Worm (Caenorhabditis elegans) whole organism, L1 larva: ENCODE data around the gene C42D4.13.

Experiments
- C04F5.9 ChIP-seq: sonication (generic microtip); optimal IDR thresholded peaks from 2 replicates; lab custom pipeline; 2016; ENCODE audit warnings: missing genetic modification characterization, missing compliant biosample characterization
- C34B4.2 ChIP-seq: sonication (generic microtip); optimal IDR thresholded peaks from 2 replicates; lab custom pipeline; 2017; ENCODE audit warnings: mild to moderate bottlenecking, missing genetic modification characterization, missing compliant biosample characterization
- Y116A8C.19 ChIP-seq: sonication (generic microtip); optimal IDR thresholded peaks from 2 replicates; lab custom pipeline; 2016; ENCODE audit warnings: missing compliant biosample characterization, missing genetic modification characterization, borderline replicate concordance
- aha-1 ChIP-seq: fragments of 150-350 bp; optimal IDR thresholded peaks from 2 replicates; lab custom pipeline; 2014; ENCODE audit warnings: missing biosample characterization, missing genetic modification characterization
- ceh-82 ChIP-seq, 3 experiments: fragments of 150-350 bp in 1 of 3; sonication (generic microtip) in 2 of 3; optimal IDR thresholded peaks; 2 replicates each; lab custom pipeline; 2014 to 2017; ENCODE audit warnings: missing biosample characterization in 3 of 3, missing genetic modification characterization in 3 of 3
- ceh-90 ChIP-seq: sonication (generic microtip); optimal IDR thresholded peaks from 2 replicates; lab custom pipeline; 2016; ENCODE audit warnings: missing genetic modification characterization, missing compliant biosample characterization
- dpl-1 ChIP-seq, 3 experiments: fragments of 150-350 bp in 2 of 3; sonication (generic microtip) in 1 of 3; optimal IDR thresholded peaks; 2 replicates each; lab custom pipeline; 2014 to 2017; ENCODE audit warnings: missing biosample characterization in 3 of 3, missing genetic modification characterization in 3 of 3, missing genetic modification reagents in 3 of 3
- dsc-1 ChIP-seq: sonication (generic microtip); optimal IDR thresholded peaks from 2 replicates; lab custom pipeline; 2016; ENCODE audit warnings: mild to moderate bottlenecking, missing genetic modification characterization, missing compliant biosample characterization
- efl-1 ChIP-seq, 4 experiments: fragments of 150-350 bp; optimal IDR thresholded peaks in 3 of 4; peaks in 1 of 4; 1 replicate in 1 of 4; 2 replicates in 3 of 4; lab custom pipeline; 2014; ENCODE audit warnings: missing biosample characterization in 2 of 4, missing genetic modification characterization in 2 of 4, missing genetic modification reagents in 2 of 4
- efl-3 ChIP-seq: fragments of 200-800 bp; sonication (Bioruptor generic); optimal IDR thresholded peaks from 2 replicates; lab custom pipeline; 2018; ENCODE audit warnings: mild to moderate bottlenecking, missing genetic modification characterization, missing compliant biosample characterization
- egl-13 ChIP-seq: sonication (generic microtip); optimal IDR thresholded peaks from 2 replicates; lab custom pipeline; 2016; ENCODE audit warnings: missing genotype, missing genetic modification reagents, missing genetic modification characterization, missing compliant biosample characterization
- egl-27 ChIP-seq, 2 experiments: fragments of 150-350 bp in 1 of 2; sonication (generic microtip); optimal IDR thresholded peaks; 3 replicates each; lab custom pipeline; 2017 to 2018; ENCODE audit warnings: missing biosample characterization in 2 of 2, missing genetic modification characterization in 2 of 2, missing genetic modification reagents in 2 of 2
- fkh-4 ChIP-seq: sonication (generic microtip); optimal IDR thresholded peaks from 2 replicates; lab custom pipeline; 2016; ENCODE audit warnings: missing compliant biosample characterization, missing genetic modification characterization, borderline replicate concordance
- fos-1 ChIP-seq: fragments of 150-350 bp; optimal IDR thresholded peaks from 2 replicates; lab custom pipeline; 2014; ENCODE audit warnings: missing biosample characterization, missing genetic modification characterization
- hlh-4 ChIP-seq: sonication (generic microtip); optimal IDR thresholded peaks from 2 replicates; lab custom pipeline; 2016; ENCODE audit warnings: mild to moderate bottlenecking, missing genetic modification characterization, missing compliant biosample characterization
- irx-1 ChIP-seq: sonication (generic microtip); optimal IDR thresholded peaks from 2 replicates; lab custom pipeline; 2016; ENCODE audit warnings: missing genetic modification characterization, missing compliant biosample characterization
- isw-1 ChIP-seq: fragments of 200-800 bp; sonication (Bioruptor generic); IDR thresholded peaks from 2 replicates; pipeline ENCODE4 v1.3.6; 2022; ENCODE audit warnings: missing genetic modification characterization, missing compliant biosample characterization
- lin-35 ChIP-seq, 2 experiments: fragments of 150-350 bp; optimal IDR thresholded peaks; 2 replicates each; lab custom pipeline; 2014; ENCODE audit warnings: missing biosample characterization in 2 of 2, missing genetic modification characterization in 2 of 2, missing genetic modification reagents in 2 of 2
- lin-39 ChIP-seq: fragments of 150-350 bp; optimal IDR thresholded peaks from 2 replicates; lab custom pipeline; 2014; ENCODE audit warnings: missing biosample characterization, missing genetic modification reagents, missing genetic modification characterization
- lir-3 ChIP-seq: sonication (generic microtip); optimal IDR thresholded peaks from 2 replicates; lab custom pipeline; 2016; ENCODE audit warnings: mild to moderate bottlenecking, missing genetic modification characterization, moderate library complexity, missing compliant biosample characterization; ENCODE audit not compliant: poor library complexity
- mdl-1 ChIP-seq, 2 experiments: fragments of 150-350 bp; optimal IDR thresholded peaks; 2 replicates each; lab custom pipeline; 2014 to 2017; ENCODE audit warnings: missing biosample characterization in 2 of 2, missing genetic modification characterization in 2 of 2, inconsistent platforms in 1 of 2
- nhr-11 ChIP-seq: fragments of 150-350 bp; optimal IDR thresholded peaks from 2 replicates; lab custom pipeline; 2014; ENCODE audit warnings: missing biosample characterization, missing genetic modification characterization
- nhr-12 ChIP-seq: sonication (generic microtip); optimal IDR thresholded peaks from 2 replicates; lab custom pipeline; 2017; ENCODE audit warnings: missing biosample characterization, missing genetic modification characterization
- nhr-19 ChIP-seq: fragments of 200-800 bp; sonication (Bioruptor generic); conservative IDR thresholded peaks from 2 replicates; pipeline ENCODE4 v1.3.6; 2022; ENCODE audit warnings: missing genetic modification characterization, missing compliant biosample characterization
- nhr-28 ChIP-seq: fragments of 150-350 bp; optimal IDR thresholded peaks from 2 replicates; lab custom pipeline; 2014; ENCODE audit warnings: missing biosample characterization, missing genetic modification characterization
- nhr-47 ChIP-seq: sonication (generic microtip); optimal IDR thresholded peaks from 2 replicates; lab custom pipeline; 2016; ENCODE audit warnings: mild to moderate bottlenecking, missing genetic modification characterization, moderate library complexity, missing compliant biosample characterization
- nhr-77 ChIP-seq: fragments of 150-350 bp; optimal IDR thresholded peaks from 2 replicates; lab custom pipeline; 2014; ENCODE audit warnings: missing biosample characterization, missing genetic modification characterization
- nhr-85 ChIP-seq: sonication (generic microtip); peaks from one replicate; lab custom pipeline; 2016; ENCODE audit warnings: missing genetic modification characterization, inconsistent platforms, missing compliant biosample characterization
- nhr-90 ChIP-seq: sonication (generic microtip); optimal IDR thresholded peaks from 2 replicates; lab custom pipeline; 2016; ENCODE audit warnings: mild to moderate bottlenecking, missing genetic modification characterization, missing compliant biosample characterization; ENCODE audit not compliant: poor library complexity
- pax-3 ChIP-seq: fragments of 200-800 bp; sonication (Bioruptor generic); optimal IDR thresholded peaks from 2 replicates; lab custom pipeline; 2018; ENCODE audit warnings: mild to moderate bottlenecking, missing genetic modification characterization, moderate library complexity, missing compliant biosample characterization
- rnt-1 ChIP-seq: sonication (generic microtip); optimal IDR thresholded peaks from 2 replicates; lab custom pipeline; 2016; ENCODE audit warnings: mild to moderate bottlenecking, missing genetic modification characterization, moderate library complexity, missing compliant biosample characterization
- snpc-4 ChIP-seq: fragments of 150-350 bp; optimal IDR thresholded peaks from 2 replicates; lab custom pipeline; 2014; ENCODE audit warnings: missing biosample characterization, missing genetic modification characterization
- sptf-1 ChIP-seq: fragments of 150-350 bp; optimal IDR thresholded peaks from 2 replicates; lab custom pipeline; 2014; ENCODE audit warnings: missing biosample characterization, missing genetic modification characterization
- sup-37 ChIP-seq: fragments of 200-800 bp; sonication (Bioruptor generic); optimal IDR thresholded peaks from 2 replicates; lab custom pipeline; 2018; ENCODE audit warnings: mild to moderate bottlenecking, missing genetic modification characterization, missing compliant biosample characterization
- unc-30 ChIP-seq: sonication (generic microtip); optimal IDR thresholded peaks from 2 replicates; lab custom pipeline; 2017; ENCODE audit warnings: missing biosample characterization, missing genetic modification characterization
- unc-62 ChIP-seq: fragments of 150-350 bp; optimal IDR thresholded peaks from 2 replicates; lab custom pipeline; 2014; ENCODE audit warnings: missing biosample characterization, missing genetic modification reagents, missing genetic modification characterization
- unc-86 ChIP-seq: sonication (generic microtip); optimal IDR thresholded peaks from 2 replicates; lab custom pipeline; 2016; ENCODE audit warnings: missing genetic modification characterization, missing compliant biosample characterization

The C42D4.13 gene

ce11 chrIV:7203696-7204095 is 15.8 kb upstream of the C42D4.13 start, which contains the start of gene R13A1.3:
Gene R13A1.3, plus strand, starts transcription at chrIV:7203996.
- TF ChIP-seq rnt-1 (tag; lab: Kevin White, UChicago) (no peak), efl-3 (no peak), nhr-90 (tag; lab: Kevin White, UChicago) (no peak), nhr-19 (GFP tag; lab: Robert Waterston, UW) (no peak), fkh-4 (tag; lab: Kevin White, UChicago) (no peak), fos-1 (tag; lab: Kevin White, UChicago) (no peak), lin-39 (tag; lab: Kevin White, UChicago) (no peak), nhr-12 (tag; lab: Kevin White, UChicago) (no peak), unc-86 (tag; lab: Kevin White, UChicago) (no peak), Y116A8C.19 (tag; lab: Kevin White, UChicago) (no peak), snpc-4 (tag; lab: Kevin White, UChicago) (no peak), lin-35 (GFP tag; optimal IDR thresholded peaks at IDR 0.05; lab: Kevin White, UChicago) (no peak), ceh-82 (tag; optimal IDR thresholded peaks at IDR 0.05; lab: Kevin White, UChicago) (no peak), pax-3 (tag; lab: Kevin White, UChicago) (no peak), nhr-85 (tag; lab: Kevin White, UChicago) (no peak), aha-1 (tag; lab: Kevin White, UChicago) (no peak), sptf-1 (tag; lab: Kevin White, UChicago) (no peak), nhr-28 (tag; lab: Kevin White, UChicago) (no peak), efl-1 (optimal IDR thresholded peaks at IDR 0.05; lab: Kevin White, UChicago) (no peak), efl-1 (GFP tag; optimal IDR thresholded peaks at IDR 0.05 in 1 of 2; lab: Kevin White, UChicago) (no peak)

- no peak for TF ChIP-seq lir-3
- TF ChIP-seq irx-1 (tag; lab: Kevin White, UChicago): no peak
- no peak for TF ChIP-seq nhr-47 (tag; lab: Kevin White, UChicago)
- no peak for TF ChIP-seq fkh-4 (tag; lab: Kevin White, UChicago)
- no peak for TF ChIP-seq aha-1 (tag; lab: Kevin White, UChicago)
- TF ChIP-seq unc-30 (tag; lab: Kevin White, UChicago): no peak
- TF ChIP-seq, all 84 proteins: peak for 0
Measured at ce11 chrIV:7196853-7197252, 8.9 kb upstream of the C42D4.13 start, which contains the start of gene unc-8. Gene unc-8, plus strand, starts transcription at chrIV:7197153.

- TF ChIP-seq C04F5.9 (tag; lab: Kevin White, UChicago) (no peak), dsc-1 (no peak), unc-86 (tag; lab: Kevin White, UChicago) (no peak), sup-37 (GFP tag; lab: Kevin White, UChicago) (no peak), C34B4.2 (tag; lab: Kevin White, UChicago) (no peak), nhr-90 (tag; lab: Kevin White, UChicago) (no peak), fos-1 (tag; lab: Kevin White, UChicago) (no peak), isw-1 (GFP tag; lab: Robert Waterston, UW) (no peak), rnt-1 (tag; lab: Kevin White, UChicago) (no peak), egl-13 (no peak), egl-27 (tag; optimal IDR thresholded peaks at IDR 0.05; lab: Kevin White, UChicago) (no peak), Y116A8C.19 (tag; lab: Kevin White, UChicago) (no peak), hlh-4 (tag; lab: Kevin White, UChicago) (no peak), mdl-1 (tag; optimal IDR thresholded peaks at IDR 0.05; lab: Kevin White, UChicago) (no peak), nhr-11 (tag; lab: Kevin White, UChicago) (no peak), ceh-90 (tag; lab: Kevin White, UChicago) (no peak), nhr-77 (tag; lab: Kevin White, UChicago) (no peak), snpc-4 (tag; lab: Kevin White, UChicago) (no peak), dpl-1 (GFP tag; optimal IDR thresholded peaks at IDR 0.05; lab: Kevin White, UChicago) (no peak), unc-62 (GFP tag; lab: Kevin White, UChicago) (no peak)
Measured at ce11 chrIV:7195734-7196133, 7.8 kb upstream of the C42D4.13 start, which contains the start of gene best-16. Gene best-16, minus strand, starts transcription at chrIV:7195834.
